Worm (Caenorhabditis elegans): ENCODE measurements around the gene elt-3.

DNA sequence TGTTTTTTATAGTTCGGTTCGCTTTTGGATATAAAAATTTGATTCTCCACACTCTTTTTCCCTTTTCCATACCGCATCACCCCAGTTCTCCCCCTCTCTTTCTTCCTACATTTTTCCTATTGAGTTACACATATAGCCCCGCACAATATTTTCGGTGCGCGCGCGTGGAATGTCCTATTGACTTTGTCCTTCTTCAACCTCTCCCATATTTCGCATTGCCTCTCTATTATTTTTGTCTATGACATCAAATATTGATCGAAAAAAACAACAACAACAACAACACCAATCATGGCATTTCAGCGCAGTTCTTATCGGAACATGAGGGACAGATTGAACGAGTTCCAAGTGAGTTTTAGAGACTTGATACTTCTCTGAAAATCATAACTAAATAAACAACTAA is 25.2 kb downstream of the elt-3 start, which contains the start of gene syx-2:
- no peak for TF ChIP-seq flt-1 (GFP tag; IDR thresholded peaks at IDR 0.05)
- no peak for TF ChIP-seq ztf-29 (GFP tag; IDR thresholded peaks at IDR 0.05)
- no peak for TF ChIP-seq med-1 (GFP tag; optimal IDR thresholded peaks at IDR 0.05; ENCODE audit: insufficient read depth)
- no peak for TF ChIP-seq T22C8.4 (GFP tag; IDR thresholded peaks at IDR 0.05)
- no peak for TF ChIP-seq klf-2 (GFP tag; conservative IDR thresholded peaks at IDR 0.05)
- no peak for TF ChIP-seq tab-1 (GFP tag; IDR thresholded peaks at IDR 0.05)
